Fruit fly (Drosophila melanogaster) whole organism, embryonic: ENCODE results near the gene Ilp6.

Experiments
- Ada2b ChIP-seq: fragments of 200-800 bp; sonication (Bioruptor generic); IDR thresholded peaks from 2 replicates; pipeline ENCODE4 v1.3.6; 2022; ENCODE audit warnings: missing biosample characterization, missing genetic modification characterization
- CG1024 ChIP-seq: fragments of 200-800 bp; sonication (Bioruptor generic); IDR thresholded peaks from 2 replicates; pipeline ENCODE4 v1.3.6; 2022; ENCODE audit warnings: missing biosample characterization, missing genetic modification characterization
- CG10543 ChIP-seq: fragments of 200-800 bp; sonication (Bioruptor generic); optimal IDR thresholded peaks from 3 replicates; lab custom pipeline; 2017; ENCODE audit warnings: missing biosample characterization, mild to moderate bottlenecking, missing genetic modification characterization, moderate library complexity
- CG11398 ChIP-seq: fragments of 200-800 bp; sonication (Bioruptor generic); optimal IDR thresholded peaks from 2 replicates; lab custom pipeline; 2016; ENCODE audit warnings: missing biosample characterization, missing genetic modification characterization
- CG11695 ChIP-seq: fragments of 200-800 bp; sonication (Bioruptor generic); IDR thresholded peaks from 3 replicates; pipeline ENCODE4 v1.3.6; 2022; ENCODE audit warnings: missing biosample characterization, missing genetic modification characterization
- CG12071 ChIP-seq: fragments of 200-800 bp; sonication (Bioruptor generic); optimal IDR thresholded peaks from 3 replicates; lab custom pipeline; 2018; ENCODE audit warnings: missing biosample characterization, mild to moderate bottlenecking, missing genetic modification characterization
- CG12219 ChIP-seq: fragments of 200-800 bp; sonication (Bioruptor generic); optimal IDR thresholded peaks from 3 replicates; lab custom pipeline; 2018; ENCODE audit warnings: missing biosample characterization, mild to moderate bottlenecking, missing genetic modification characterization
- CG12236 ChIP-seq: fragments of 200-800 bp; sonication (Bioruptor generic); optimal IDR thresholded peaks from 2 replicates; lab custom pipeline; 2016; ENCODE audit warnings: missing biosample characterization, missing genetic modification characterization
- CG13287 ChIP-seq: fragments of 200-800 bp; sonication (Bioruptor generic); IDR thresholded peaks from 2 replicates; pipeline ENCODE4 v1.3.6; 2022; ENCODE audit warnings: missing biosample characterization, missing genetic modification characterization; ENCODE audit not compliant: partially characterized antibody
- CG15011 ChIP-seq: fragments of 200-800 bp; sonication (Bioruptor generic); optimal IDR thresholded peaks from 3 replicates; lab custom pipeline; 2018; ENCODE audit warnings: missing biosample characterization, mild to moderate bottlenecking, missing genetic modification characterization
- CG15479 ChIP-seq: fragments of 200-800 bp; sonication (Bioruptor generic); optimal IDR thresholded peaks from 3 replicates; lab custom pipeline; 2019; ENCODE audit warnings: missing biosample characterization, mild to moderate bottlenecking, missing genetic modification characterization, moderate library complexity
- CG15601 ChIP-seq: fragments of 200-800 bp; sonication (Bioruptor generic); optimal IDR thresholded peaks from 3 replicates; lab custom pipeline; 2019; ENCODE audit warnings: missing biosample characterization, mild to moderate bottlenecking, missing genetic modification characterization, moderate library complexity
- CG3163 ChIP-seq: fragments of 200-800 bp; sonication (Bioruptor generic); optimal IDR thresholded peaks from 3 replicates; lab custom pipeline; 2016; ENCODE audit warnings: missing biosample characterization, missing genetic modification characterization
- CG5953 ChIP-seq: fragments of 200-800 bp; sonication (Bioruptor generic); IDR thresholded peaks from 2 replicates; pipeline ENCODE4 v1.3.6; 2022; ENCODE audit warnings: missing biosample characterization, missing genetic modification characterization
- CG6254 ChIP-seq: fragments of 200-800 bp; sonication (Bioruptor generic); optimal IDR thresholded peaks from 3 replicates; lab custom pipeline; 2017; ENCODE audit warnings: mild to moderate bottlenecking, missing biosample characterization, missing genetic modification reagents, missing genetic modification characterization
- CG6272 ChIP-seq: fragments of 200-800 bp; sonication (Bioruptor generic); IDR thresholded peaks from 2 replicates; pipeline ENCODE4 v1.3.6; 2022; ENCODE audit warnings: missing biosample characterization, missing genetic modification characterization
- CoRest ChIP-seq: fragments of 200-800 bp; sonication (Bioruptor generic); optimal IDR thresholded peaks from 3 replicates; lab custom pipeline; 2018; ENCODE audit warnings: missing biosample characterization, mild to moderate bottlenecking, missing genetic modification characterization, moderate library complexity
- Hmr ChIP-seq: fragments of 200-800 bp; sonication (Bioruptor generic); optimal IDR thresholded peaks from 3 replicates; lab custom pipeline; 2017; ENCODE audit warnings: mild to moderate bottlenecking, missing biosample characterization, missing genetic modification reagents, missing genetic modification characterization
- Med ChIP-seq: fragments of 200-800 bp; sonication (Bioruptor generic); peaks from one replicate; lab custom pipeline; 2016; ENCODE audit warnings: missing biosample characterization, missing genetic modification characterization, mild to moderate bottlenecking, inconsistent platforms, moderate library complexity
- NC2β ChIP-seq: fragments of 200-800 bp; sonication (Bioruptor generic); optimal IDR thresholded peaks from 2 replicates; lab custom pipeline; 2016; ENCODE audit warnings: missing biosample characterization, missing genetic modification characterization
- Ptx1 ChIP-seq: fragments of 200-800 bp; sonication (Bioruptor generic); IDR thresholded peaks from 2 replicates; pipeline ENCODE4 v1.3.6; 2022; ENCODE audit warnings: missing biosample characterization, missing genetic modification characterization
- Side ChIP-seq: fragments of 200-800 bp; sonication (Bioruptor generic); optimal IDR thresholded peaks from 2 replicates; lab custom pipeline; 2016; ENCODE audit warnings: missing biosample characterization, missing genetic modification characterization
- Stat92E ChIP-seq, 3 experiments: fragments of >200 bp in 2 of 3; fragments of 200-800 bp in 1 of 3; sonication (Bioruptor generic) in 1 of 3; optimal IDR thresholded peaks; 2 replicates each; lab custom pipeline; 2017 to 2019; ENCODE audit warnings: missing biosample characterization in 3 of 3, missing genetic modification characterization in 3 of 3, mild to moderate bottlenecking in 1 of 3, moderate library complexity in 1 of 3
- Trl ChIP-seq, 3 experiments: fragments of >200 bp in 2 of 3; fragments of 200-800 bp in 1 of 3; sonication (Bioruptor generic) in 1 of 3; optimal IDR thresholded peaks; 2 replicates in 1 of 3; 3 replicates in 2 of 3; lab custom pipeline; 2016 to 2017; ENCODE audit warnings: missing biosample characterization in 1 of 3, missing genetic modification characterization in 1 of 3
- Xbp1 ChIP-seq: fragments of 200-800 bp; sonication (Bioruptor generic); optimal IDR thresholded peaks from 3 replicates; lab custom pipeline; 2016; ENCODE audit warnings: missing biosample characterization, mild to moderate bottlenecking, missing genetic modification characterization
- bsh ChIP-seq, 2 experiments: fragments of 200-800 bp; sonication (Bioruptor generic); optimal IDR thresholded peaks; 2 replicates each; lab custom pipeline; 2017 to 2018; ENCODE audit warnings: mild to moderate bottlenecking in 2 of 2, missing biosample characterization in 2 of 2, missing genetic modification characterization in 2 of 2, moderate library complexity in 1 of 2
- cg ChIP-seq: fragments of 200-800 bp; sonication (Bioruptor generic); optimal IDR thresholded peaks from 3 replicates; lab custom pipeline; 2019; ENCODE audit warnings: missing biosample characterization, mild to moderate bottlenecking, missing genetic modification characterization, moderate library complexity
- crol ChIP-seq: fragments of 200-800 bp; sonication (Bioruptor generic); IDR thresholded peaks from 2 replicates; pipeline ENCODE4 v1.3.6; 2022; ENCODE audit warnings: missing biosample characterization, missing genetic modification characterization
- dmrt11E ChIP-seq: fragments of 200-800 bp; sonication (Bioruptor generic); optimal IDR thresholded peaks from 3 replicates; lab custom pipeline; 2018; ENCODE audit warnings: missing biosample characterization, mild to moderate bottlenecking, missing genetic modification characterization, moderate library complexity
- dmrt99B ChIP-seq: fragments of 200-800 bp; sonication (Bioruptor generic); optimal IDR thresholded peaks from 2 replicates; lab custom pipeline; 2018; ENCODE audit warnings: missing biosample characterization, mild to moderate bottlenecking, missing genetic modification characterization, moderate library complexity
- fd102C ChIP-seq: fragments of 200-800 bp; sonication (Bioruptor generic); optimal IDR thresholded peaks from 2 replicates; lab custom pipeline; 2018; ENCODE audit warnings: missing biosample characterization, mild to moderate bottlenecking, missing genetic modification characterization, moderate library complexity
- gce ChIP-seq: fragments of 200-800 bp; sonication (Bioruptor generic); IDR thresholded peaks from 3 replicates; pipeline ENCODE4 v1.3.6; 2022; ENCODE audit warnings: missing biosample characterization, missing genetic modification characterization
- hkb ChIP-seq, 2 experiments: fragments of 200-800 bp in 1 of 2; fragments of >200 bp in 1 of 2; sonication (Bioruptor generic) in 1 of 2; IDR thresholded peaks in 1 of 2; optimal IDR thresholded peaks in 1 of 2; 2 replicates each; pipeline versions ENCODE4 v1.3.6 to Lab custom; 2017 to 2022; ENCODE audit warnings: missing biosample characterization in 1 of 2, missing genetic modification characterization in 1 of 2
- lov ChIP-seq, 2 experiments: fragments of 200-800 bp in 1 of 2; fragments of >200 bp in 1 of 2; sonication (Bioruptor generic) in 1 of 2; IDR thresholded peaks in 1 of 2; optimal IDR thresholded peaks in 1 of 2; 2 replicates in 1 of 2; 3 replicates in 1 of 2; pipeline versions ENCODE4 v1.3.6 to Lab custom; 2017 to 2022; ENCODE audit warnings: missing biosample characterization in 1 of 2, missing genetic modification characterization in 1 of 2
- org-1 ChIP-seq: fragments of 200-800 bp; sonication (Bioruptor generic); optimal IDR thresholded peaks from 2 replicates; lab custom pipeline; 2017; ENCODE audit warnings: missing biosample characterization, missing genetic modification characterization
- pan ChIP-seq, 4 experiments: fragments of >200 bp in 3 of 4; fragments of 200-800 bp in 1 of 4; sonication (Bioruptor generic) in 1 of 4; optimal IDR thresholded peaks in 3 of 4; IDR thresholded peaks in 1 of 4; 2 replicates each; pipeline versions ENCODE4 v1.3.6 to Lab custom; 2017 to 2022; ENCODE audit warnings: missing biosample characterization in 2 of 4, missing genetic modification characterization in 2 of 4, mixed read lengths in 1 of 4
- pnt ChIP-seq: fragments of 200-800 bp; sonication (Bioruptor generic); optimal IDR thresholded peaks from 3 replicates; lab custom pipeline; 2016; ENCODE audit warnings: missing biosample characterization, missing genetic modification characterization
- sc ChIP-seq, 3 experiments: fragments of >200 bp in 2 of 3; fragments of 200-800 bp in 1 of 3; sonication (Bioruptor generic) in 1 of 3; optimal IDR thresholded peaks; 2 replicates in 2 of 3; 3 replicates in 1 of 3; lab custom pipeline; 2017; ENCODE audit warnings: mild to moderate bottlenecking in 1 of 3, missing biosample characterization in 1 of 3, missing genetic modification characterization in 1 of 3, missing genetic modification reagents in 1 of 3
- sd ChIP-seq: fragments of 200-800 bp; sonication (Bioruptor generic); optimal IDR thresholded peaks from 3 replicates; lab custom pipeline; 2018; ENCODE audit warnings: missing biosample characterization, mild to moderate bottlenecking, missing genetic modification characterization, moderate library complexity
- tna ChIP-seq: fragments of 200-800 bp; sonication (Bioruptor generic); IDR thresholded peaks from 2 replicates; pipeline ENCODE4 v1.3.6; 2022; ENCODE audit warnings: missing biosample characterization, missing genetic modification characterization; ENCODE audit not compliant: partially characterized antibody
- vvl ChIP-seq: fragments of 200-800 bp; sonication (Bioruptor generic); IDR thresholded peaks from 2 replicates; pipeline ENCODE4 v1.3.6; 2022; ENCODE audit warnings: missing biosample characterization, missing genetic modification characterization
- z ChIP-seq: fragments of 200-800 bp; sonication (Bioruptor generic); IDR thresholded peaks from 3 replicates; pipeline ENCODE4 v1.3.6; 2022; ENCODE audit warnings: missing biosample characterization, missing genetic modification characterization
- zfh1 ChIP-seq: fragments of 200-800 bp; sonication (Bioruptor generic); IDR thresholded peaks from 3 replicates; pipeline ENCODE4 v1.3.6; 2022; ENCODE audit warnings: missing biosample characterization, missing genetic modification characterization

Ilp6 gene

DNA sequence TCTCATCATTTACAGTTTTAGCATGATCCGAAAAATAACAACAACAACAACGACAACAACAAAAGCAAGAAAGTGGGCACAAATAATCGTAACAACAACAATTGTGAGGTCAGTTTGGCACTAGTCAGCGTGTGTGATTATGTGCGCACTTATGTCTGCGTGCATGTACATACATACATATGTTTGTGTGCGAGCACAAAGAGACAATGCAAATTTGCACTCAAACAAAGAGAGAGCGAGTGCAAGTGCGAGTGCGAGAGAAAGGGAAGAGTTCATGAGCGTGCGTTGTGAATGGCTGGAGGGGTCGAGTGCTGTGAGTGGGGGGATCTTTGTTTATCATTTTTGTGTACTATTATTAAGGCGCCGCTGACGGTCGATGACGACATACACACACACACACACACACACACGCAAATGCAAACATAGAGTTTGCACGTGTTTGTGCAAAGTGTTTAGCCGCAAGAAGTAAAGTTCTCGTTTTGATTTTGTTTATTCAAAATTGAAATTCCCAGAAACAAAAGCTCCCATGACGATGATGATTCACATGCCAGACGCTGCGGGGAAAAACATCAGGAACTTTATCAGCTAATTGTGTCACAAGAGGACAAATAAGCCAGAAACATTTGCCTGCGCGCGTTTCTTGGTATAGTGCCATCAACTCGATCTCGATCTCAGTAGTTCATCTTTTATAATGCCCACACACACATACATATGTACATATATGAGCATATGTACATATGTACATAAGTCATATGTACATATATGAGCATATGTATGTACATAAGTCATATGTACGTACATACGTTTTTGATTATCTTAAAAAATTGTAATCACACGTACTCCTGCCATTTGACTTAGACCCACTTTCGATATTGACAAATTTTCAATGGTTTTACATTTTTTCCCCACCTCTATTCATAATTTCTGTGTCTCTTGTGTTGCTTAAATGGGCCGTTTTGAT is 39.7 kb downstream of the Ilp6 start (continued):
- no peak for TF ChIP-seq CG13287 (GFP tag; lab: Robert Waterston, UW)
- TF ChIP-seq vvl (GFP tag; lab: Robert Waterston, UW): peak; percentile 36
- TF ChIP-seq CG5953 (GFP tag; lab: Robert Waterston, UW): 0 out of 2 replicates have a peak, but pooled peaks have one; percentile 8
- TF ChIP-seq Stat92E (GFP tag; optimal IDR thresholded peaks at IDR 0.05; lab: Kevin White, UChicago): peak in 1 of 3 experiments; percentile 76
- TF ChIP-seq CG15479: peak; percentile 85
- TF ChIP-seq pan (optimal IDR thresholded peaks at IDR 0.05; lab: Kevin White, UChicago): no peak
- TF ChIP-seq pan (GFP tag; optimal IDR thresholded peaks at IDR 0.05 in 1 of 2, IDR thresholded peaks at IDR 0.05 in 1 of 2): peak in 1 of 2 experiments; percentile 10
- TF ChIP-seq bsh (GFP tag; optimal IDR thresholded peaks at IDR 0.05; lab: Kevin White, UChicago): peak in 1 of 2 experiments; percentile 29
- no peak for TF ChIP-seq Xbp1 (GFP tag; lab: Kevin White, UChicago)
- TF ChIP-seq z: peak; percentile 92
- TF ChIP-seq CG15601 (tag; lab: Kevin White, UChicago): peak; percentile 7
- TF ChIP-seq org-1: peak; percentile 15
- TF ChIP-seq gce (GFP tag; lab: Robert Waterston, UW): peak; percentile 76; the same call in 1 of the 3 replicates
- TF ChIP-seq lov (optimal IDR thresholded peaks at IDR 0.05; lab: Kevin White, UChicago): no peak
- 0 out of 3 replicates have a peak, but pooled peaks have one; percentile 30 for TF ChIP-seq lov (GFP tag; IDR thresholded peaks at IDR 0.05; lab: Robert Waterston, UW)
- TF ChIP-seq CG6254 (GFP tag; lab: Kevin White, UChicago): peak; percentile 43
- TF ChIP-seq crol: peak; percentile 68; the same call in 1 of the 2 replicates
- peak; percentile 8 for TF ChIP-seq CoRest
- no peak for TF ChIP-seq sc (optimal IDR thresholded peaks at IDR 0.05; lab: Kevin White, UChicago)
- TF ChIP-seq sc (GFP tag; optimal IDR thresholded peaks at IDR 0.05; lab: Kevin White, UChicago): peak; percentile 15
- TF ChIP-seq CG12236 (GFP tag; lab: Kevin White, UChicago): peak; percentile 20
- TF ChIP-seq cg (GFP tag; lab: Kevin White, UChicago): peak; percentile 66
- TF ChIP-seq CG12071: peak; percentile 26
- TF ChIP-seq Med (GFP tag; lab: Kevin White, UChicago): peak; percentile 89
- TF ChIP-seq CG12219 (GFP tag; lab: Kevin White, UChicago): no peak
- TF ChIP-seq hkb (optimal IDR thresholded peaks at IDR 0.05; lab: Kevin White, UChicago): no peak
- TF ChIP-seq hkb (GFP tag; IDR thresholded peaks at IDR 0.05; lab: Robert Waterston, UW): peak; percentile 26; the same call in 1 of the 2 replicates
- TF ChIP-seq NC2β: peak; percentile 19
- peak; percentile 38 for TF ChIP-seq Side (GFP tag; lab: Kevin White, UChicago)
- peak; percentile 34; the same call in 1 of the 2 replicates for TF ChIP-seq CG1024
- peak; percentile 10 for TF ChIP-seq dmrt99B
- no peak for TF ChIP-seq Ada2b (GFP tag; lab: Robert Waterston, UW)
- peak; percentile 47; the same call in 1 of the 3 replicates for TF ChIP-seq zfh1
- TF ChIP-seq CG10543 (GFP tag; lab: Kevin White, UChicago): peak; percentile 27
- peak; percentile 1 for TF ChIP-seq Hmr (GFP tag; lab: Kevin White, UChicago)
- 0 out of 3 replicates have a peak, but pooled peaks have one; percentile 6 for TF ChIP-seq CG11695 (GFP tag; lab: Robert Waterston, UW)
- TF ChIP-seq tna (GFP tag; lab: Robert Waterston, UW): no peak
- peak; percentile 63 for TF ChIP-seq fd102C (GFP tag; lab: Kevin White, UChicago)
- TF ChIP-seq pnt: peak; percentile 14
- TF ChIP-seq sd (tag; lab: Kevin White, UChicago): no peak
- no peak for TF ChIP-seq Ptx1
- peak; percentile 47 to 59 for TF ChIP-seq Trl (optimal IDR thresholded peaks at IDR 0.05; lab: Kevin White, UChicago)
- TF ChIP-seq Trl (GFP tag; optimal IDR thresholded peaks at IDR 0.05; lab: Kevin White, UChicago): peak; percentile 63
- TF ChIP-seq CG11398 (GFP tag; lab: Kevin White, UChicago): peak; percentile 9
- no peak for TF ChIP-seq CG6272 (GFP tag; lab: Robert Waterston, UW)
- TF ChIP-seq dmrt11E: peak; percentile 29
- TF ChIP-seq CG3163 (GFP tag; lab: Kevin White, UChicago): peak; percentile 69
- TF ChIP-seq CG15011 (GFP tag; lab: Kevin White, UChicago): peak; percentile 1
